Fruit fly (Drosophila melanogaster): ENCODE results near the gene ds.

The ds gene

dm6 chr2L:700787-701186 lies 14.0 kb downstream of the ds start (continued):
- TF ChIP-seq Hr39 (GFP tag; optimal IDR thresholded peaks at IDR 0.05) (peak; percentile 55), Ets21C (GFP tag; optimal IDR thresholded peaks at IDR 0.05) (peak; percentile 24), CG3032 (tag; optimal IDR thresholded peaks at IDR 0.05) (peak; percentile 30), CG11294 (GFP tag; IDR thresholded peaks at IDR 0.05) (no peak), CG31627 (GFP tag; optimal IDR thresholded peaks at IDR 0.05) (peak; percentile 51), cyc (GFP tag; optimal IDR thresholded peaks at IDR 0.05) (peak; percentile 41), pdm3 (GFP tag; optimal IDR thresholded peaks at IDR 0.05) (peak; percentile 42), Eip93F (GFP tag; optimal IDR thresholded peaks at IDR 0.05) (no peak), CG6792 (GFP tag; optimal IDR thresholded peaks at IDR 0.05) (peak; percentile 43), svp (GFP tag) (peak; percentile 84), Smox (GFP tag; optimal IDR thresholded peaks at IDR 0.05) (peak; percentile 53), OdsH (GFP tag; optimal IDR thresholded peaks at IDR 0.05) (peak; percentile 40), salr (GFP tag; optimal IDR thresholded peaks at IDR 0.05) (no peak), Sox102F (GFP tag; optimal IDR thresholded peaks at IDR 0.05) (peak; percentile 67), Hr4 (GFP tag; optimal IDR thresholded peaks at IDR 0.05) (peak; percentile 27), CG9139 (GFP tag; optimal IDR thresholded peaks at IDR 0.05) (no peak), CG3919 (GFP tag; optimal IDR thresholded peaks at IDR 0.05) (peak; percentile 67), CG10669 (GFP tag; optimal IDR thresholded peaks at IDR 0.05) (peak; percentile 45), acj6 (GFP tag; optimal IDR thresholded peaks at IDR 0.05) (peak; percentile 41), CG10631 (GFP tag; optimal IDR thresholded peaks at IDR 0.05) (peak; percentile 42), fd85E (GFP tag; optimal IDR thresholded peaks at IDR 0.05) (no peak), CG4318 (GFP tag; optimal IDR thresholded peaks at IDR 0.05) (peak; percentile 8), CG32006 (GFP tag; optimal IDR thresholded peaks at IDR 0.05) (peak; percentile 56), dac (GFP tag; optimal IDR thresholded peaks at IDR 0.05) (no peak), CG8119 (GFP tag; IDR thresholded peaks at IDR 0.05) (no peak), CG6276 (GFP tag; optimal IDR thresholded peaks at IDR 0.05) (peak; percentile 19), CG16779 (tag; optimal IDR thresholded peaks at IDR 0.05) (no peak), Ets96B (tag; optimal IDR thresholded peaks at IDR 0.05) (peak; percentile 50), CG34406 (GFP tag; optimal IDR thresholded peaks at IDR 0.05) (peak; percentile 37), spab (GFP tag; optimal IDR thresholded peaks at IDR 0.05) (peak; percentile 49), CG6808 (GFP tag; optimal IDR thresholded peaks at IDR 0.05) (peak; percentile 39), Eip78C (GFP tag) (peak; percentile 88), achi (GFP tag; optimal IDR thresholded peaks at IDR 0.05) (peak; percentile 48), CG6854 (GFP tag; optimal IDR thresholded peaks at IDR 0.05) (peak; percentile 10), Hr38 (GFP tag; optimal IDR thresholded peaks at IDR 0.05) (no peak), CG11762 (GFP tag; optimal IDR thresholded peaks at IDR 0.05; ENCODE audit: insufficient read depth) (peak; percentile 15), topi (GFP tag; optimal IDR thresholded peaks at IDR 0.05) (peak; percentile 59), Blimp-1 (GFP tag; optimal IDR thresholded peaks at IDR 0.05) (no peak)

- TF ChIP-seq dsx (GFP tag; optimal IDR thresholded peaks at IDR 0.05; ENCODE audit: poor library complexity, severe bottlenecking) (peak; percentile 94), CG11762 (GFP tag; optimal IDR thresholded peaks at IDR 0.05; ENCODE audit: insufficient read depth) (no peak)
Observed at dm6 chr2L:698058-698457, 16.7 kb downstream of the ds start.

- no peak for TF ChIP-seq CG11902 (GFP tag; optimal IDR thresholded peaks at IDR 0.05)
- peak; percentile 56 for TF ChIP-seq Eip78C (GFP tag)
- TF ChIP-seq dsx (GFP tag; optimal IDR thresholded peaks at IDR 0.05; ENCODE audit: poor library complexity, severe bottlenecking): no peak
- TF ChIP-seq topi (GFP tag; optimal IDR thresholded peaks at IDR 0.05): peak; percentile 13
- TF ChIP-seq lz (GFP tag; optimal IDR thresholded peaks at IDR 0.05): peak; percentile 7
- TF ChIP-seq Hr39 (GFP tag; optimal IDR thresholded peaks at IDR 0.05): no peak
- TF ChIP-seq salr (GFP tag; optimal IDR thresholded peaks at IDR 0.05): no peak
- no peak for TF ChIP-seq CG1621 (tag; optimal IDR thresholded peaks at IDR 0.05)
- TF ChIP-seq Ets21C (GFP tag; optimal IDR thresholded peaks at IDR 0.05): no peak
- TF ChIP-seq acj6 (GFP tag; optimal IDR thresholded peaks at IDR 0.05): no peak
- no peak for TF ChIP-seq CG16779 (tag; optimal IDR thresholded peaks at IDR 0.05)
- peak; percentile 75 for TF ChIP-seq svp (GFP tag)
- TF ChIP-seq spab (GFP tag; optimal IDR thresholded peaks at IDR 0.05): no peak
- no peak for TF ChIP-seq Hr38 (GFP tag; optimal IDR thresholded peaks at IDR 0.05)
- no peak for TF ChIP-seq achi (GFP tag; optimal IDR thresholded peaks at IDR 0.05)
- TF ChIP-seq esn (GFP tag; optimal IDR thresholded peaks at IDR 0.05): peak; percentile 0
- TF ChIP-seq eg (GFP tag; IDR thresholded peaks at IDR 0.05): no peak
- no peak for TF ChIP-seq CG8119 (GFP tag; IDR thresholded peaks at IDR 0.05)
- no peak for TF ChIP-seq CG10631 (GFP tag; optimal IDR thresholded peaks at IDR 0.05)
- TF ChIP-seq fkh (GFP tag; optimal IDR thresholded peaks at IDR 0.05): no peak
Observed at dm6 chr2L:697608-698007, 17.2 kb downstream of the ds start.
